Fruit fly (Drosophila melanogaster): ENCODE measurements around the gene Pka-R1.

Pka-R1 gene

dm6 chr3L:20784812-20785671, 30.9 kb upstream of the Pka-R1 start (continued):
- peak; percentile 27 for TF ChIP-seq CG17829 (tag; optimal IDR thresholded peaks at IDR 0.05)
- TF ChIP-seq Pdp1 (GFP tag; optimal IDR thresholded peaks at IDR 0.05): peak; percentile 4 to 65
- TF ChIP-seq NK7.1 (GFP tag; optimal IDR thresholded peaks at IDR 0.05): peak; percentile 37
- TF ChIP-seq HLH3B (GFP tag; IDR thresholded peaks at IDR 0.05): no peak
- TF ChIP-seq CG30431 (GFP tag; optimal IDR thresholded peaks at IDR 0.05): peak; percentile 13
- peak; percentile 80 for TF ChIP-seq ftz-f1 (GFP tag; optimal IDR thresholded peaks at IDR 0.05)
- peak; percentile 18 for TF ChIP-seq Six4 (GFP tag; optimal IDR thresholded peaks at IDR 0.05)
- no peak for TF ChIP-seq CG16779 (GFP tag; IDR thresholded peaks at IDR 0.05)
- TF ChIP-seq CHES-1-like (GFP tag; optimal IDR thresholded peaks at IDR 0.05): peak; percentile 56
- TF ChIP-seq D19A (tag; optimal IDR thresholded peaks at IDR 0.05): peak; percentile 40
- peak; percentile 13 for TF ChIP-seq Vsx1 (GFP tag; optimal IDR thresholded peaks at IDR 0.05)
- TF ChIP-seq twi (tag; optimal IDR thresholded peaks at IDR 0.05): no peak
- peak; percentile 23; the same call in 1 of the 3 replicates for TF ChIP-seq CG16813 (GFP tag; IDR thresholded peaks at IDR 0.05; ENCODE audit: partially characterized antibody)
- TF ChIP-seq dpn (GFP tag; optimal IDR thresholded peaks at IDR 0.05): peak; percentile 30 to 46
- TF ChIP-seq CG2116 (GFP tag; optimal IDR thresholded peaks at IDR 0.05): peak; percentile 46
- TF ChIP-seq gcm (GFP tag; optimal IDR thresholded peaks at IDR 0.05): peak; percentile 31
- no peak for TF ChIP-seq CG2202 (tag; optimal IDR thresholded peaks at IDR 0.05)
- peak; percentile 24 for TF ChIP-seq bcd (GFP tag; optimal IDR thresholded peaks at IDR 0.05)
- peak; percentile 39 for TF ChIP-seq trem (tag; optimal IDR thresholded peaks at IDR 0.05)
- TF ChIP-seq sr (GFP tag; IDR thresholded peaks at IDR 0.05): peak; percentile 86
- TF ChIP-seq pita (GFP tag; optimal IDR thresholded peaks at IDR 0.05): no peak
- TF ChIP-seq Abd-B (GFP tag; optimal IDR thresholded peaks at IDR 0.05): peak; percentile 33
- TF ChIP-seq eyg (GFP tag; optimal IDR thresholded peaks at IDR 0.05): no peak
- TF ChIP-seq Camta (GFP tag; optimal IDR thresholded peaks at IDR 0.05): no peak
- TF ChIP-seq ro (GFP tag; IDR thresholded peaks at IDR 0.05): no peak
- peak; percentile 16 for TF ChIP-seq CG17359 (tag; optimal IDR thresholded peaks at IDR 0.05)
- TF ChIP-seq CG4854 (GFP tag; optimal IDR thresholded peaks at IDR 0.05): peak; percentile 2
- TF ChIP-seq Hmx (GFP tag; optimal IDR thresholded peaks at IDR 0.05): peak; percentile 2
- TF ChIP-seq Scr (GFP tag; IDR thresholded peaks at IDR 0.05; ENCODE audit: partially characterized antibody): peak; percentile 9; the same call in 1 of the 2 replicates
- TF ChIP-seq al (GFP tag; IDR thresholded peaks at IDR 0.05): no peak
- no peak; the same call in 1 of the 2 replicates for TF ChIP-seq E2f2 (GFP tag; IDR thresholded peaks at IDR 0.05)
- peak; percentile 28 for TF ChIP-seq gro (GFP tag; optimal IDR thresholded peaks at IDR 0.05)
- peak; percentile 62 for TF ChIP-seq kay (GFP tag; optimal IDR thresholded peaks at IDR 0.05)
- peak; percentile 37 for TF ChIP-seq dmrt99B (tag; optimal IDR thresholded peaks at IDR 0.05)
- TF ChIP-seq BEAF-32 (GFP tag; optimal IDR thresholded peaks at IDR 0.05): peak; percentile 44
- no peak for TF ChIP-seq Blimp-1 (GFP tag; optimal IDR thresholded peaks at IDR 0.05)
- peak; percentile 7 for TF ChIP-seq CG1233 (GFP tag; optimal IDR thresholded peaks at IDR 0.05)
- peak; percentile 27 for TF ChIP-seq CG8290 (GFP tag; optimal IDR thresholded peaks at IDR 0.05)
- TF ChIP-seq CG8290 (tag; optimal IDR thresholded peaks at IDR 0.05): peak in 1 of 2 experiments; percentile 12
- TF ChIP-seq amos (GFP tag; IDR thresholded peaks at IDR 0.05; ENCODE audit: partially characterized antibody): peak; percentile 34; the same call in 1 of the 2 replicates
- no peak for TF ChIP-seq prd (optimal IDR thresholded peaks at IDR 0.05)
- peak; percentile 47; the same call in 2 of the 3 replicates for TF ChIP-seq prd (GFP tag; IDR thresholded peaks at IDR 0.05)
- TF ChIP-seq CG1647 (GFP tag; optimal IDR thresholded peaks at IDR 0.05): no peak
- TF ChIP-seq CG18619 (GFP tag; optimal IDR thresholded peaks at IDR 0.05): peak; percentile 41
- TF ChIP-seq CG3281 (GFP tag; optimal IDR thresholded peaks at IDR 0.05): peak; percentile 68
- TF ChIP-seq Dref (GFP tag; IDR thresholded peaks at IDR 0.05): peak; percentile 42
- TF ChIP-seq Adf1 (GFP tag; IDR thresholded peaks at IDR 0.05): peak; percentile 16; the same call in 1 of the 2 replicates
- TF ChIP-seq pan (optimal IDR thresholded peaks at IDR 0.05): no peak
- no peak for TF ChIP-seq pan (GFP tag; optimal IDR thresholded peaks at IDR 0.05 in 1 of 2, IDR thresholded peaks at IDR 0.05 in 1 of 2)
